Worm (Caenorhabditis elegans) whole organism, young adult: Measurements from ENCODE around the gene damt-1.

Experiments used
- ets-4 ChIP-seq: fragments of 200-800 bp; sonication (Bioruptor generic); optimal IDR thresholded peaks from 2 replicates; lab custom pipeline; 2018; ENCODE audit warnings: mild to moderate bottlenecking, missing genetic modification characterization, missing compliant biosample characterization
- hlh-26 ChIP-seq: fragments of 200-800 bp; sonication (Bioruptor generic); conservative IDR thresholded peaks from 2 replicates; pipeline ENCODE4 v1.3.6; 2022; ENCODE audit warnings: missing genetic modification reagents, missing genetic modification characterization, missing compliant biosample characterization

DNA sequence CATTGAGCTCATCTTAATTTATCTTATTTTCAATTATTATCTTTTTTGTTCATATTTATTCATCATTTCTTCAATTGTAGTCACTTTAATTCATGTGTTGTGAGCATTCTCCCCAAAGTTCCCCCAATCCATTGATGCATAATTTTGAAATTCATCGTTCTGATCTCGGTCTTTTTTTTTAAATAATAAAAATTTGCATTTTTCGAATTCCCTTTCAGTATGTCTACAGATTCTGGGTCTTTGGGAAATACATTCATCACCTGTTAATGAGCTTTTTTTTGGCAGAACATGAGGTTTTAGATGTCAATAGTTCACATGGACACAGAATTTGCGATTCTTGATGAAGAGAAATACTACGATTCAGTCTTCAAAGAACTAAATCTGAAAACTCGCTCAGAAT is at the start of gene damt-1:
- no peak for TF ChIP-seq ets-4
- no peak for TF ChIP-seq hlh-26 (GFP tag; lab: Robert Waterston, UW)
